Worm (Caenorhabditis elegans): ENCODE measurements around the gene ptrn-1.

ptrn-1 gene

DNA sequence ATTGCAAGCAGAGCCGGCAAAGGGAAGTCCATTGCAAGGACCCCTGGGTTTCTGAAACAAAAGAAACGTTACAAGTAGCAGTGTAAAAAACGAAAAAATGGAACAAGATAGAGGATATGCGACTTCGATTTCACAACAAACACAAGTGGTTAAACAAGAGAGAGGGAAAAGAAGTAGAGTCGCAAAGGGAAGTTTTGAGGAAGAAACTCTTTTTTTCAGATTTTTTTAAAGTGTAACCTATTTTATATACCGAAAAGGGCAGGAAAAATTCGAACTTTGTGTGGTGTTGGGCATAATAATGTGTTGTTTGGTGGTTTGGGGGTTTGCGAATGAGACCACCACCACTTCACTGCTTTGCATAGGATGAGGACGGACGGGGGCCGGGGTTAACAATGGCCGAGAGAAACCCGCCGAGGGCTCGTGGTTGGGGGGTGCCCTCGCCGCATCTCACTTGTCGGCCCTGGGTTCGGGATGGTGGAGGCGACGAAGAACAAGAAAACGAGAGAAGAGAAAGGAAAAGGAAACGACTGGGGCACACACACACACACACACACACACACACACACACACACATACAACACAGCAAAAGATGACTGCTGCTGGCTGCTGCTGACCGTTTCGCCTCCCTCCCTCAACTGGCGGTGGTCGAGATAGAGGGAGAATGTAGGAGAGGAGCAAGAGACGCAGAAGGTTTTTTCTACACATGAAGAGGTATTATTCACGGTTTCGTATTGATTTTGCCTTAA lies at the start of gene ptrn-1:
Gene ptrn-1 (minus strand): TSS at position 51 of the 746 bp plus-strand sequence.
- TF ChIP-seq aly-1 (tag; optimal IDR thresholded peaks at IDR 0.05) (peak; percentile 79), F13C5.2 (tag; optimal IDR thresholded peaks at IDR 0.05) (peak; percentile 65), tbx-11 (GFP tag; IDR thresholded peaks at IDR 0.05) (0 out of 2 replicates have a peak, but pooled peaks have one; percentile 27), ama-1 (optimal IDR thresholded peaks at IDR 0.05) (no peak), scrt-1 (GFP tag; IDR thresholded peaks at IDR 0.05) (no peak), ets-7 (tag; optimal IDR thresholded peaks at IDR 0.05) (peak; percentile 6), tbx-37 (GFP tag; conservative IDR thresholded peaks at IDR 0.05) (no peak), sea-1 (GFP tag; conservative IDR thresholded peaks at IDR 0.05) (no peak), tra-4 (tag; optimal IDR thresholded peaks at IDR 0.05) (no peak), hmbx-1 (tag; optimal IDR thresholded peaks at IDR 0.05) (no peak), hnd-1 (tag; optimal IDR thresholded peaks at IDR 0.05) (no peak), flt-1 (GFP tag; IDR thresholded peaks at IDR 0.05) (peak; percentile 24; the same call in 1 of the 2 replicates), pes-1 (GFP tag; IDR thresholded peaks at IDR 0.05) (peak; percentile 17; the same call in 1 of the 2 replicates), ceh-36 (tag; optimal IDR thresholded peaks at IDR 0.05) (no peak), ceh-13 (GFP tag; optimal IDR thresholded peaks at IDR 0.05) (peak; percentile 23), hmg-4 (GFP tag; optimal IDR thresholded peaks at IDR 0.05) (peak; percentile 95), B0310.2 (tag; optimal IDR thresholded peaks at IDR 0.05) (peak; percentile 53)

DNA sequence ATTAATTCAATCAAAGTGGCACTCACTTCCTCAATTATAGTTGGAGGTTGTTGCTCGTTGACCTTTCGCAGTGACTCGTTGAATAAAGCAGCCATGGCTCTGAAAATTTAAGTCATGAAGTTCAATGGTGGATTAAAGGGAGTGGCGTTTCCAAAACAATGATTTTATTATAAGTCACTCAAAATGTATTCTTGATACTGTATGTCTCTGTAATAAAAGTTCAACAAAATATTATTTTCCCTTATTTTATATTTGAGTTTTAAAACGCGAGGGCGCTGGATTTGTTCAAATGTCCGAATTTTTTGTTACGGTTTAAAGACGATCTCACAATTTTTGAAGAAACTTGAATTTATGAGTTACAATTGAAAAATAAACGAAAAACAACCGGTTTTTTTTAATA lies 42.1 kb upstream of the ptrn-1 start, which contains the start of gene C30G4.4:
Gene C30G4.4 (minus strand): TSS at position 101 of the 400 bp plus-strand sequence.
- no peak for TF ChIP-seq ceh-36 (tag; optimal IDR thresholded peaks at IDR 0.05)
- TF ChIP-seq tbx-11 (GFP tag; IDR thresholded peaks at IDR 0.05), result no peak
- TF ChIP-seq hmbx-1 (tag; optimal IDR thresholded peaks at IDR 0.05), result no peak
- no peak for TF ChIP-seq tra-4 (tag; optimal IDR thresholded peaks at IDR 0.05)
- TF ChIP-seq ceh-13 (GFP tag; optimal IDR thresholded peaks at IDR 0.05), result no peak
- TF ChIP-seq flt-1 (GFP tag; IDR thresholded peaks at IDR 0.05), result no peak
- no peak for TF ChIP-seq ets-7 (tag; optimal IDR thresholded peaks at IDR 0.05)
- TF ChIP-seq hmg-4 (GFP tag; optimal IDR thresholded peaks at IDR 0.05), result no peak
- TF ChIP-seq B0310.2 (tag; optimal IDR thresholded peaks at IDR 0.05), result no peak
- no peak for TF ChIP-seq tbx-37 (GFP tag; conservative IDR thresholded peaks at IDR 0.05)
- no peak for TF ChIP-seq pes-1 (GFP tag; IDR thresholded peaks at IDR 0.05)
- TF ChIP-seq ama-1 (optimal IDR thresholded peaks at IDR 0.05), result no peak
- no peak for TF ChIP-seq scrt-1 (GFP tag; IDR thresholded peaks at IDR 0.05)
- no peak for TF ChIP-seq aly-1 (tag; optimal IDR thresholded peaks at IDR 0.05)
- TF ChIP-seq sea-1 (GFP tag; conservative IDR thresholded peaks at IDR 0.05), result no peak
- no peak for TF ChIP-seq F13C5.2 (tag; optimal IDR thresholded peaks at IDR 0.05)
- no peak for TF ChIP-seq hnd-1 (tag; optimal IDR thresholded peaks at IDR 0.05)

DNA sequence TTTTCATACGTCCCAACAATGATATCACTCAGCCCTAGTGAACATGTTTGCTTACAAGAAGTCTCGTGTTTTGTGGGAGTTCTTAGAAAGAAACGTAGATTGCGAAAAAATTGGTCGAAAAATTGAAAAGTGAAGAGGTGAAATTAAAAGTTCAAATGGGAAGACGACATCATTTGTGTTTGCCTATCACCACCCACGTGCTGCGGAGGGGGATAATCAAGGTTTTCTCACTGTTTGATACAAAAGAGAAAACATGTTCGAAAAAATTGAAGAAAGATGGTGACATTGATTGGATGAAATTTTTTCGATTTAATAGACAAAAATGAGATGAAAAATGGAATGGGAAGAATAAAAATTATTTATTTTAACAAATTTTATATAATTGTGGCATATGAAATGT lies 40.5 kb upstream of the ptrn-1 start:
- TF ChIP-seq F13C5.2 (tag; optimal IDR thresholded peaks at IDR 0.05), result no peak
- TF ChIP-seq tbx-37 (GFP tag; conservative IDR thresholded peaks at IDR 0.05), result no peak
- TF ChIP-seq sea-1 (GFP tag; conservative IDR thresholded peaks at IDR 0.05), result no peak

DNA sequence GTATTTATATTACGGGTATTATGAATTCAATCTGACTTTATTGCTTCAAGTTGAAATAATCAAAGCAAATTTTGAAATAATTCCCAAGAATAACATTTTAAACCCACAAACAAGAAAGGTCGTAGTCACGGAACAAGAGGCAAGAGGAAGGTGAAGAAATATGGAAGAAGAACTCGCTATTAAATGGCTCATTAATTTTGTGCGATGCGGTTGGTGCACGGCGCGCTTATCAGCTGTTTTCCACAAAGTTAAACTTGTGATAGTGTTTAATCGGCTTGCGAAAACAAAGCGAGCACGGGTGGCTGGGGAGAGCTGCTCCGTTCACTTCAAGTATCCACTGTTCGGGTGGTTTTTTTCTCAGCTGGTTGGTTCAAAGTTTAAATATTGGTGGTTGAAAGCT lies 36.9 kb upstream of the ptrn-1 start:
- no peak for TF ChIP-seq ceh-36 (tag; optimal IDR thresholded peaks at IDR 0.05)
- no peak for TF ChIP-seq ceh-13 (GFP tag; optimal IDR thresholded peaks at IDR 0.05)
- no peak for TF ChIP-seq tra-4 (tag; optimal IDR thresholded peaks at IDR 0.05)
- no peak for TF ChIP-seq B0310.2 (tag; optimal IDR thresholded peaks at IDR 0.05)
- TF ChIP-seq aly-1 (tag; optimal IDR thresholded peaks at IDR 0.05), result no peak
- no peak for TF ChIP-seq hnd-1 (tag; optimal IDR thresholded peaks at IDR 0.05)
- TF ChIP-seq hmg-4 (GFP tag; optimal IDR thresholded peaks at IDR 0.05), result no peak
- no peak for TF ChIP-seq sea-1 (GFP tag; conservative IDR thresholded peaks at IDR 0.05)
- TF ChIP-seq pes-1 (GFP tag; IDR thresholded peaks at IDR 0.05), result no peak
- no peak for TF ChIP-seq flt-1 (GFP tag; IDR thresholded peaks at IDR 0.05)
- TF ChIP-seq ets-7 (tag; optimal IDR thresholded peaks at IDR 0.05), result no peak
- no peak for TF ChIP-seq ama-1 (optimal IDR thresholded peaks at IDR 0.05)
- no peak for TF ChIP-seq hmbx-1 (tag; optimal IDR thresholded peaks at IDR 0.05)
- no peak for TF ChIP-seq scrt-1 (GFP tag; IDR thresholded peaks at IDR 0.05)

DNA sequence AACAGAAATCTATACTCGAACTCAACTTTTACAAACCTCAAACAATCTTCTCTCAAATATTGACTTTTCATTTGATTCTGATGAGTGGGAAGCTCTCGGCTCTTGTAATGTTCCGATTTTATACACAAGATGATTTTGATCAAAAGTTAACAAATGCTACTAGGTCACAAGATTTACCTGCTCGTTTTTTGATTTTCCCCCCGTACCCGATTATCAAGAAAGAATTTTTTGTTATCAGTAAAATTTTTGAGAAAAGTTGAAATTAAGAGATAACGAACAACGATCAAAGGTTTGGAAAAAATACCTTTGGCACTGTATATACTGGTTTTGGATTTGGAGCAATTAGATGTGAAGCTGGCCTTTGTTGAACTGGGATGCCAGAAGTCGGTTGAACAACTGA lies 34.8 kb upstream of the ptrn-1 start:
- TF ChIP-seq scrt-1 (GFP tag; IDR thresholded peaks at IDR 0.05), result no peak

DNA sequence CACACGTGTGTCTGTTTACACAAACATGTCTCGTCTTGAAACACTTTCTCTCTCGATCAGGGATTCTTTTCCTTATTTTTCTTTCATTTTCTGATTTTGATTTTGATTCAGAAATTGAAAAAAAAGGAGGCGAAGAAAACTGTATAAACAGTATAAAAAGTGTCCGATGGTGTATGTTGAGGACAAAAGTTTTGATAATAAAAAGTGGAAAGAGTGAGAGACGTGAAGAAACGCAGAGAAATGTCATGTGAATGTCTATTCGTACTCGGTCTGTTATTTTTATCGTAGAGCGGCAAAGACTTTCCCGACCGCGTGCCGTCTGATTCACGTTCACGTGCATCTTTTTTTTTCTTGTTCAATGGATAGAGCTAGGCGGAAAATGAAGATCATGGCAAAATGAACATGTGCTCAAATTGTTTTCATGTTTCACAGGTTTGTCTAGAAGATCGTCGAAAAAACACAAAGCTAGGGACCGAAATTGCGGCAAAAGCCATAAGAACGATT lies 33.8 kb upstream of the ptrn-1 start:
- TF ChIP-seq flt-1 (GFP tag; IDR thresholded peaks at IDR 0.05) (no peak), hnd-1 (tag; optimal IDR thresholded peaks at IDR 0.05) (no peak), ets-7 (tag; optimal IDR thresholded peaks at IDR 0.05) (no peak)

DNA sequence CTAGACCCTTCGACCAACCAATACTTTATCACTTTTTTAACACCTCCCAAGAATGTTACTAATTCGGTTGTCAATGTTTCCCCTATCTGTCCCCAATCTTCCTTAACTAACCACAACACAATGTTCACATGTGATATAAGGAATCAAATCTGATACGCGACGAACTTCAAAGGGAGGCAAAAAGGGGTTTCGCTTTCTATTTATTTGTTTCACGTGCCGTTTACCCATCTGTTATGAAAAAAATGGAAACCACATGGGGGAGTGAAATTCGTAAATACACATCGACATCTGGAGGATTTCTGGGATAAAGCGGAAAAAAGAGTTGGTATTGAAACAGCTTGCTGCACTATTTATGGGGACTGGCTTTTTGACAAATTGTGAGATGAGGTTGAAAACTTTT lies 32.1 kb upstream of the ptrn-1 start:
- no peak for TF ChIP-seq flt-1 (GFP tag; IDR thresholded peaks at IDR 0.05)
- no peak for TF ChIP-seq tra-4 (tag; optimal IDR thresholded peaks at IDR 0.05)
- no peak for TF ChIP-seq tbx-11 (GFP tag; IDR thresholded peaks at IDR 0.05)
- TF ChIP-seq hnd-1 (tag; optimal IDR thresholded peaks at IDR 0.05), result no peak
- TF ChIP-seq B0310.2 (tag; optimal IDR thresholded peaks at IDR 0.05), result no peak
- TF ChIP-seq ceh-13 (GFP tag; optimal IDR thresholded peaks at IDR 0.05), result no peak
- no peak for TF ChIP-seq pes-1 (GFP tag; IDR thresholded peaks at IDR 0.05)
- no peak for TF ChIP-seq tbx-37 (GFP tag; conservative IDR thresholded peaks at IDR 0.05)
- TF ChIP-seq ceh-36 (tag; optimal IDR thresholded peaks at IDR 0.05), result no peak

DNA sequence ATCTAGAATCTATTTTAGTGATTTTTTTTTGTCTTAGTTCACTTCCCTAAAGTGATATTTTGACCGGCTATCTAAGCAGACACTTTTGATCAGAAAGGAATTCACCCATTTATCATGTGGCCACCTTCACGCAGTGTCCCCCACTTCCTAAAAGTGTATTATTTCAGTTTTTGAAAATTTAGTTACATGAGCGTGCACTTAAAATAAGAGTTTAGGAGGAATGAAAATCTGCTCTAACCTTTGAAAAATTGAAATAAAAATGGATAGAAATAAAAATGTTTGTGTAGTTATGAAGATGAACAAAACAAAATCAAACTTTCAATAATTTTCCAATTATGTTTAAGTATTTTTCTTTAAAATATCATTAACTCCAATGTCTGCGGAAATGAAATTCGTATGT lies 29.7 kb upstream of the ptrn-1 start:
- TF ChIP-seq ets-7 (tag; optimal IDR thresholded peaks at IDR 0.05) (no peak), aly-1 (tag; optimal IDR thresholded peaks at IDR 0.05) (no peak), ceh-13 (GFP tag; optimal IDR thresholded peaks at IDR 0.05) (no peak), flt-1 (GFP tag; IDR thresholded peaks at IDR 0.05) (no peak), sea-1 (GFP tag; conservative IDR thresholded peaks at IDR 0.05) (no peak), tra-4 (tag; optimal IDR thresholded peaks at IDR 0.05) (no peak)
